Fruit fly (Drosophila melanogaster) whole organism, embryonic: Measurements from ENCODE around the gene Pcyt1.

Source experiments
- Aef1 ChIP-seq: fragments of 200-800 bp; sonication (Bioruptor generic); IDR thresholded peaks from 3 replicates; pipeline ENCODE4 v1.3.6; 2022; ENCODE audit warnings: missing biosample characterization, missing genetic modification characterization
- BEAF-32 ChIP-seq: fragments of 200-800 bp; sonication (Bioruptor generic); optimal IDR thresholded peaks from 3 replicates; lab custom pipeline; 2017; ENCODE audit warnings: missing biosample characterization, missing genetic modification characterization, mild to moderate bottlenecking, moderate library complexity, missing genetic modification reagents
- Blimp-1 ChIP-seq: fragments of 200-800 bp; sonication (Bioruptor generic); optimal IDR thresholded peaks from 3 replicates; lab custom pipeline; 2018; ENCODE audit warnings: missing biosample characterization, missing genetic modification characterization, mild to moderate bottlenecking, moderate library complexity, missing genetic modification reagents
- C15 ChIP-seq: fragments of 200-800 bp; sonication (Bioruptor generic); IDR thresholded peaks from 3 replicates; pipeline ENCODE4 v1.3.6; 2022; ENCODE audit warnings: missing biosample characterization, missing genetic modification characterization
- CG1024 ChIP-seq: fragments of 200-800 bp; sonication (Bioruptor generic); IDR thresholded peaks from 2 replicates; pipeline ENCODE4 v1.3.6; 2022; ENCODE audit warnings: missing biosample characterization, missing genetic modification characterization
- CG10979 ChIP-seq: fragments of 200-800 bp; sonication (Bioruptor generic); optimal IDR thresholded peaks from 2 replicates; lab custom pipeline; 2018; ENCODE audit warnings: missing biosample characterization, mild to moderate bottlenecking, missing genetic modification characterization, moderate library complexity
- CG12391 ChIP-seq: fragments of 200-800 bp; sonication (Bioruptor generic); optimal IDR thresholded peaks from 3 replicates; lab custom pipeline; 2018; ENCODE audit warnings: missing biosample characterization, mild to moderate bottlenecking, missing genetic modification characterization, moderate library complexity
- CG13424 ChIP-seq: fragments of 200-800 bp; sonication (Bioruptor generic); optimal IDR thresholded peaks from 2 replicates; lab custom pipeline; 2019; ENCODE audit warnings: missing biosample characterization, mild to moderate bottlenecking, missing genetic modification characterization, moderate library complexity
- CG13624 ChIP-seq: fragments of 200-800 bp; sonication (Bioruptor generic); optimal IDR thresholded peaks from 2 replicates; lab custom pipeline; 2016; ENCODE audit warnings: missing biosample characterization, missing genetic modification characterization
- CG15479 ChIP-seq: fragments of 200-800 bp; sonication (Bioruptor generic); optimal IDR thresholded peaks from 3 replicates; lab custom pipeline; 2019; ENCODE audit warnings: missing biosample characterization, mild to moderate bottlenecking, missing genetic modification characterization, moderate library complexity
- CG1603 ChIP-seq: fragments of 200-800 bp; sonication (Bioruptor generic); optimal IDR thresholded peaks from 2 replicates; lab custom pipeline; 2019; ENCODE audit warnings: missing biosample characterization, mild to moderate bottlenecking, missing genetic modification characterization, moderate library complexity
- CG16813 ChIP-seq: fragments of 200-800 bp; sonication (Bioruptor generic); IDR thresholded peaks from 3 replicates; pipeline ENCODE4 v1.3.6; 2022; ENCODE audit warnings: missing biosample characterization, missing genetic modification characterization; ENCODE audit not compliant: partially characterized antibody
- CG17912 ChIP-seq: fragments of 200-800 bp; sonication (Bioruptor generic); optimal IDR thresholded peaks from 2 replicates; lab custom pipeline; 2018; ENCODE audit warnings: missing biosample characterization, mild to moderate bottlenecking, missing genetic modification characterization
- CG31441 ChIP-seq: fragments of 200-800 bp; sonication (Bioruptor generic); IDR thresholded peaks from 2 replicates; pipeline ENCODE4 v1.3.6; 2022; ENCODE audit warnings: missing biosample characterization, missing genetic modification characterization
- CG32767 ChIP-seq: fragments of 200-800 bp; sonication (Bioruptor generic); IDR thresholded peaks from 2 replicates; pipeline ENCODE4 v1.3.6; 2022; ENCODE audit warnings: missing biosample characterization, missing genetic modification characterization
- CG42726 ChIP-seq: fragments of 200-800 bp; sonication (Bioruptor generic); IDR thresholded peaks from 2 replicates; pipeline ENCODE4 v1.3.6; 2022; ENCODE audit warnings: missing biosample characterization, missing genetic modification characterization; ENCODE audit not compliant: partially characterized antibody
- CG7357 ChIP-seq: fragments of 200-800 bp; sonication (Bioruptor generic); IDR thresholded peaks from 3 replicates; pipeline ENCODE4 v1.3.6; 2022; ENCODE audit warnings: missing biosample characterization, missing genetic modification characterization
- CG7839 ChIP-seq: fragments of 200-800 bp; sonication (Bioruptor generic); optimal IDR thresholded peaks from 3 replicates; lab custom pipeline; 2018; ENCODE audit warnings: missing biosample characterization, mild to moderate bottlenecking, missing genetic modification characterization, moderate library complexity
- CG8290 ChIP-seq, 3 experiments: fragments of 200-800 bp; sonication (Bioruptor generic); optimal IDR thresholded peaks; 2 replicates each; lab custom pipeline; 2016 to 2019; ENCODE audit warnings: missing biosample characterization in 3 of 3, missing genetic modification characterization in 3 of 3, mild to moderate bottlenecking in 2 of 3, moderate library complexity in 1 of 3
- CTCF ChIP-seq: fragments of 200-800 bp; sonication (Bioruptor generic); optimal IDR thresholded peaks from 2 replicates; lab custom pipeline; 2017; ENCODE audit warnings: missing biosample characterization, mild to moderate bottlenecking, missing genetic modification characterization, moderate library complexity
- Dek ChIP-seq: fragments of 200-800 bp; sonication (Bioruptor generic); optimal IDR thresholded peaks from 3 replicates; lab custom pipeline; 2019; ENCODE audit warnings: missing biosample characterization, mild to moderate bottlenecking, missing genetic modification characterization, moderate library complexity
- Fer1 ChIP-seq: fragments of 200-800 bp; sonication (Bioruptor generic); optimal IDR thresholded peaks from 2 replicates; lab custom pipeline; 2017; ENCODE audit warnings: missing biosample characterization, mild to moderate bottlenecking, missing genetic modification characterization
- Fer3 ChIP-seq: fragments of 200-800 bp; sonication (Bioruptor generic); optimal IDR thresholded peaks from 2 replicates; lab custom pipeline; 2018; ENCODE audit warnings: missing biosample characterization, mild to moderate bottlenecking, missing genetic modification characterization, moderate library complexity
- Gsc ChIP-seq: fragments of 200-800 bp; sonication (Bioruptor generic); IDR thresholded peaks from 2 replicates; pipeline ENCODE4 v1.3.6; 2022; ENCODE audit warnings: missing biosample characterization, missing genetic modification characterization
- Hey ChIP-seq: fragments of 200-800 bp; sonication (Bioruptor generic); optimal IDR thresholded peaks from 3 replicates; lab custom pipeline; 2018; ENCODE audit warnings: missing biosample characterization, mild to moderate bottlenecking, missing genetic modification characterization
- Hsf ChIP-seq: fragments of 200-800 bp; sonication (Bioruptor generic); optimal IDR thresholded peaks from 3 replicates; lab custom pipeline; 2016; ENCODE audit warnings: missing biosample characterization, missing genetic modification characterization
- MBD-R2 ChIP-seq: fragments of 200-800 bp; sonication (Bioruptor generic); IDR thresholded peaks from 2 replicates; pipeline ENCODE4 v1.3.6; 2022; ENCODE audit warnings: missing biosample characterization, missing genetic modification characterization
- NK7.1 ChIP-seq: fragments of 200-800 bp; sonication (Bioruptor generic); optimal IDR thresholded peaks from 3 replicates; lab custom pipeline; 2016; ENCODE audit warnings: missing biosample characterization, missing genetic modification characterization
- Oaz ChIP-seq: fragments of 200-800 bp; sonication (Bioruptor generic); IDR thresholded peaks from 2 replicates; pipeline ENCODE4 v1.3.6; 2022; ENCODE audit warnings: missing biosample characterization, missing genetic modification characterization
- Scr ChIP-seq: fragments of 200-800 bp; sonication (Bioruptor generic); IDR thresholded peaks from 2 replicates; pipeline ENCODE4 v1.3.6; 2022; ENCODE audit warnings: missing biosample characterization, missing genetic modification characterization; ENCODE audit not compliant: partially characterized antibody
- ara ChIP-seq: fragments of 200-800 bp; sonication (Bioruptor generic); IDR thresholded peaks from 2 replicates; pipeline ENCODE4 v1.3.6; 2022; ENCODE audit warnings: missing biosample characterization, missing genetic modification characterization
- az2 ChIP-seq: fragments of 200-800 bp; sonication (Bioruptor generic); optimal IDR thresholded peaks from 3 replicates; lab custom pipeline; 2016; ENCODE audit warnings: missing biosample characterization, missing genetic modification characterization
- disco-r ChIP-seq: fragments of 200-800 bp; sonication (Bioruptor generic); optimal IDR thresholded peaks from 2 replicates; lab custom pipeline; 2016; ENCODE audit warnings: missing biosample characterization, missing genetic modification characterization
- dysf ChIP-seq: fragments of 200-800 bp; sonication (Bioruptor generic); IDR thresholded peaks from 3 replicates; pipeline ENCODE4 v1.3.6; 2022; ENCODE audit warnings: missing biosample characterization, missing genetic modification characterization
- en ChIP-seq: fragments of 200-800 bp; sonication (Bioruptor generic); optimal IDR thresholded peaks from 2 replicates; lab custom pipeline; 2016; ENCODE audit warnings: missing biosample characterization, missing genetic modification characterization
- ewg ChIP-seq: fragments of 200-800 bp; sonication (Bioruptor generic); optimal IDR thresholded peaks from 3 replicates; lab custom pipeline; 2017; ENCODE audit warnings: mild to moderate bottlenecking, missing biosample characterization, missing genetic modification reagents, missing genetic modification characterization
- exex ChIP-seq: fragments of 200-800 bp; sonication (Bioruptor generic); optimal IDR thresholded peaks from 4 replicates; lab custom pipeline; 2018; ENCODE audit warnings: missing biosample characterization, mild to moderate bottlenecking, missing genetic modification characterization, moderate library complexity
- fru ChIP-seq: fragments of >200 bp; optimal IDR thresholded peaks from 2 replicates; lab custom pipeline; 2017
- gem ChIP-seq: fragments of 200-800 bp; sonication (Bioruptor generic); optimal IDR thresholded peaks from 2 replicates; lab custom pipeline; 2019; ENCODE audit warnings: missing biosample characterization, mild to moderate bottlenecking, missing genetic modification characterization, moderate library complexity
- gfzf ChIP-seq: fragments of 200-800 bp; sonication (Bioruptor generic); optimal IDR thresholded peaks from 2 replicates; lab custom pipeline; 2016; ENCODE audit warnings: missing biosample characterization, mild to moderate bottlenecking, missing genetic modification characterization, moderate library complexity
- hth ChIP-seq: fragments of >200 bp; optimal IDR thresholded peaks from 2 replicates; lab custom pipeline; 2017; ENCODE audit warnings: inconsistent platforms
- klu ChIP-seq: fragments of 200-800 bp; sonication (Bioruptor generic); IDR thresholded peaks from 2 replicates; pipeline ENCODE4 v1.3.6; 2022; ENCODE audit warnings: missing biosample characterization, missing genetic modification characterization
- knrl ChIP-seq: fragments of 200-800 bp; sonication (Bioruptor generic); IDR thresholded peaks from 3 replicates; pipeline ENCODE4 v1.3.6; 2022; ENCODE audit warnings: missing biosample characterization, missing genetic modification characterization; ENCODE audit not compliant: partially characterized antibody
- mirr ChIP-seq: fragments of 200-800 bp; sonication (Bioruptor generic); optimal IDR thresholded peaks from 3 replicates; lab custom pipeline; 2018; ENCODE audit warnings: missing biosample characterization, mild to moderate bottlenecking, missing genetic modification characterization
- pan ChIP-seq, 4 experiments: fragments of >200 bp in 3 of 4; fragments of 200-800 bp in 1 of 4; sonication (Bioruptor generic) in 1 of 4; optimal IDR thresholded peaks in 3 of 4; IDR thresholded peaks in 1 of 4; 2 replicates each; pipeline versions ENCODE4 v1.3.6 to Lab custom; 2017 to 2022; ENCODE audit warnings: missing biosample characterization in 2 of 4, missing genetic modification characterization in 2 of 4, mixed read lengths in 1 of 4
- row ChIP-seq: fragments of 200-800 bp; sonication (Bioruptor generic); IDR thresholded peaks from 3 replicates; pipeline ENCODE4 v1.3.6; 2022; ENCODE audit warnings: missing biosample characterization, missing genetic modification characterization
- sd ChIP-seq: fragments of 200-800 bp; sonication (Bioruptor generic); optimal IDR thresholded peaks from 3 replicates; lab custom pipeline; 2018; ENCODE audit warnings: missing biosample characterization, mild to moderate bottlenecking, missing genetic modification characterization, moderate library complexity
- so ChIP-seq: fragments of 200-800 bp; sonication (Bioruptor generic); IDR thresholded peaks from 3 replicates; pipeline ENCODE4 v1.3.6; 2022; ENCODE audit warnings: missing biosample characterization, missing genetic modification characterization
- tna ChIP-seq: fragments of 200-800 bp; sonication (Bioruptor generic); IDR thresholded peaks from 2 replicates; pipeline ENCODE4 v1.3.6; 2022; ENCODE audit warnings: missing biosample characterization, missing genetic modification characterization; ENCODE audit not compliant: partially characterized antibody

Gene Pcyt1

DNA sequence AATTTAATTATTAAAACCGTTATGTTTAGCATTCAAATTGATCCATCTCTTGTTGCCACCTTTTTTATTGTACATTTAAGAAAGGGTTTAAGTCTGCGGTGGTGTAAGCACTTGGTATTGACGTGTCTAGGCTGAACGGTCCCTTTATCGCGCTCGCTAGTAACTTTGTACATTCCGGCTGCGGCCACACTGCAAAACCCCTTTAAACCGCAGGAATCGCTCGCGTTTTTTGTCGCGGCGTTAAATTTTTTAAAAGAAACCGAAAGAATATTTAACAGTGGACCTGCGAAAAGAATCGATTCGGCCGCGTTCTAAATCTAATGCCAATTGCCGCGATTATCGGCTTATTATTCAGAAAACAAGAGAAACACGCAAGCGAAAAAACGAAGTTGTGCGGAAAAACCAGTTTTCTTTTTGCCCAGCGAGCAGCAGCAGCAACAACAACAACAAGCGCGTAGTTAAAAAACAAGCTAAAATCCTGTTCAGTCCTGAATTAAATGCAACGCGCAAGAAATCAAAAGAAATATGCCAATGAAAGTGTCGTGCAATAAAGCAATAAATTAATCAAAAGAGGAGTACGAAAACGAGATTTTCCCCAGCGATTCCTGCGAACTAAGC, 30.7 kb downstream of the Pcyt1 start, which contains the start of gene CG13917 (continued):
- TF ChIP-seq Scr (GFP tag; lab: Robert Waterston, UW) (0 out of 2 replicates have a peak, but pooled peaks have one; percentile 19), exex (tag; lab: Kevin White, UChicago) (no peak), C15 (no peak), tna (GFP tag; lab: Robert Waterston, UW) (no peak; the same call in 1 of the 2 replicates), mirr (GFP tag; lab: Kevin White, UChicago) (no peak), CG7357 (GFP tag; lab: Robert Waterston, UW) (no peak), MBD-R2 (peak; percentile 65), Blimp-1 (GFP tag; lab: Kevin White, UChicago) (no peak), so (GFP tag; lab: Robert Waterston, UW) (0 out of 3 replicates have a peak, but pooled peaks have one; percentile 17), CG1603 (peak; percentile 66), sd (tag; lab: Kevin White, UChicago) (no peak), CG32767 (GFP tag; lab: Robert Waterston, UW) (no peak), klu (GFP tag; lab: Robert Waterston, UW) (no peak), CG42726 (GFP tag; lab: Robert Waterston, UW) (0 out of 2 replicates have a peak, but pooled peaks have one; percentile 20), ara (GFP tag; lab: Robert Waterston, UW) (no peak), fru (lab: Kevin White, UChicago) (no peak), NK7.1 (GFP tag; lab: Kevin White, UChicago) (no peak), ewg (no peak), CG15479 (GFP tag; lab: Kevin White, UChicago) (no peak), Fer1 (peak; percentile 30), CG1024 (no peak), Hey (tag; lab: Kevin White, UChicago) (no peak), CTCF (GFP tag; lab: Kevin White, UChicago) (peak; percentile 28), CG16813 (GFP tag; lab: Robert Waterston, UW) (no peak), Gsc (no peak), BEAF-32 (GFP tag; lab: Kevin White, UChicago) (peak; percentile 34), CG8290 (GFP tag; optimal IDR thresholded peaks at IDR 0.05; lab: Kevin White, UChicago) (peak; percentile 12), CG8290 (tag; optimal IDR thresholded peaks at IDR 0.05; lab: Kevin White, UChicago) (peak in 1 of 2 experiments; percentile 14), az2 (GFP tag; lab: Kevin White, UChicago) (no peak), Fer3 (no peak), Hsf (GFP tag; lab: Kevin White, UChicago) (no peak), pan (optimal IDR thresholded peaks at IDR 0.05; lab: Kevin White, UChicago) (no peak), pan (GFP tag; optimal IDR thresholded peaks at IDR 0.05 in 1 of 2, IDR thresholded peaks at IDR 0.05 in 1 of 2) (no peak), row (GFP tag; lab: Robert Waterston, UW) (peak; percentile 31; the same call in 1 of the 3 replicates), CG13424 (tag; lab: Kevin White, UChicago) (no peak), CG31441 (GFP tag; lab: Robert Waterston, UW) (0 out of 2 replicates have a peak, but pooled peaks have one; percentile 20), dysf (GFP tag; lab: Robert Waterston, UW) (no peak), disco-r (GFP tag; lab: Kevin White, UChicago) (no peak), CG12391 (tag; lab: Kevin White, UChicago) (peak; percentile 26), knrl (GFP tag; lab: Robert Waterston, UW) (peak; percentile 21; the same call in 1 of the 3 replicates), CG13624 (no peak), CG10979 (tag; lab: Kevin White, UChicago) (no peak), Aef1 (GFP tag; lab: Robert Waterston, UW) (no peak), Oaz (GFP tag; lab: Robert Waterston, UW) (no peak), Dek (tag; lab: Kevin White, UChicago) (peak; percentile 40), gfzf (peak; percentile 98), hth (no peak), CG17912 (no peak), gem (tag; lab: Kevin White, UChicago) (peak; percentile 33), en (GFP tag; lab: Kevin White, UChicago) (no peak), CG7839 (tag; lab: Kevin White, UChicago) (no peak)
